Fruit fly (Drosophila melanogaster) whole organism, embryonic: ENCODE measurements around the gene Ir68b.

Experiments used
- Bgb ChIP-seq: fragments of 200-800 bp; sonication (Bioruptor generic); IDR thresholded peaks from 2 replicates; pipeline ENCODE4 v1.3.6; 2022; ENCODE audit warnings: missing biosample characterization, missing genetic modification characterization; ENCODE audit not compliant: partially characterized antibody
- CG10209 ChIP-seq: fragments of 200-800 bp; sonication (Bioruptor generic); optimal IDR thresholded peaks from 3 replicates; lab custom pipeline; 2017; ENCODE audit warnings: missing biosample characterization, mild to moderate bottlenecking, missing genetic modification characterization, missing genetic modification reagents
- CG11247 ChIP-seq: fragments of 200-800 bp; sonication (Bioruptor generic); IDR thresholded peaks from 2 replicates; pipeline ENCODE4 v1.3.6; 2022; ENCODE audit warnings: missing biosample characterization, missing genetic modification characterization
- CG12942 ChIP-seq: fragments of 200-800 bp; sonication (Bioruptor generic); optimal IDR thresholded peaks from 3 replicates; lab custom pipeline; 2016; ENCODE audit warnings: missing biosample characterization, missing genetic modification characterization
- CG13123 ChIP-seq: fragments of 200-800 bp; sonication (Bioruptor generic); optimal IDR thresholded peaks from 2 replicates; lab custom pipeline; 2016; ENCODE audit warnings: missing biosample characterization, missing genetic modification characterization
- CG14710 ChIP-seq: fragments of 200-800 bp; sonication (Bioruptor generic); optimal IDR thresholded peaks from 3 replicates; lab custom pipeline; 2019; ENCODE audit warnings: missing biosample characterization, mild to moderate bottlenecking, missing genetic modification characterization, moderate library complexity
- CG16813 ChIP-seq: fragments of 200-800 bp; sonication (Bioruptor generic); IDR thresholded peaks from 3 replicates; pipeline ENCODE4 v1.3.6; 2022; ENCODE audit warnings: missing biosample characterization, missing genetic modification characterization; ENCODE audit not compliant: partially characterized antibody
- CG30403 ChIP-seq: fragments of 200-800 bp; sonication (Bioruptor generic); optimal IDR thresholded peaks from 3 replicates; lab custom pipeline; 2016; ENCODE audit warnings: missing biosample characterization, missing genetic modification characterization
- CG4730 ChIP-seq: fragments of 200-800 bp; sonication (Bioruptor generic); IDR thresholded peaks from 2 replicates; pipeline ENCODE4 v1.3.6; 2022; ENCODE audit warnings: missing biosample characterization, missing genetic modification characterization
- CG7357 ChIP-seq: fragments of 200-800 bp; sonication (Bioruptor generic); IDR thresholded peaks from 3 replicates; pipeline ENCODE4 v1.3.6; 2022; ENCODE audit warnings: missing biosample characterization, missing genetic modification characterization
- CG7556 ChIP-seq: fragments of 200-800 bp; sonication (Bioruptor generic); optimal IDR thresholded peaks from 2 replicates; lab custom pipeline; 2017; ENCODE audit warnings: missing biosample characterization, mild to moderate bottlenecking, missing genetic modification characterization
- Dp ChIP-seq: fragments of 200-800 bp; sonication (Bioruptor generic); optimal IDR thresholded peaks from 2 replicates; lab custom pipeline; 2018; ENCODE audit warnings: missing biosample characterization, mild to moderate bottlenecking, missing genetic modification characterization, moderate library complexity
- E2f2 ChIP-seq: fragments of 200-800 bp; sonication (Bioruptor generic); IDR thresholded peaks from 2 replicates; pipeline ENCODE4 v1.3.6; 2022; ENCODE audit warnings: missing biosample characterization, missing genetic modification characterization
- Ets97D ChIP-seq: fragments of 200-800 bp; sonication (Bioruptor generic); optimal IDR thresholded peaks from 3 replicates; lab custom pipeline; 2016; ENCODE audit warnings: missing biosample characterization, missing genetic modification characterization
- H15 ChIP-seq: fragments of 200-800 bp; sonication (Bioruptor generic); IDR thresholded peaks from 3 replicates; pipeline ENCODE4 v1.3.6; 2022; ENCODE audit warnings: missing biosample characterization, missing genetic modification characterization
- HLH4C ChIP-seq: fragments of 200-800 bp; sonication (Bioruptor generic); IDR thresholded peaks from 3 replicates; pipeline ENCODE4 v1.3.6; 2022; ENCODE audit warnings: missing biosample characterization, missing genetic modification characterization; ENCODE audit not compliant: partially characterized antibody
- Hmx ChIP-seq: fragments of 200-800 bp; sonication (Bioruptor generic); optimal IDR thresholded peaks from 2 replicates; lab custom pipeline; 2016; ENCODE audit warnings: missing biosample characterization, missing genetic modification characterization
- MBD-R2 ChIP-seq: fragments of 200-800 bp; sonication (Bioruptor generic); IDR thresholded peaks from 2 replicates; pipeline ENCODE4 v1.3.6; 2022; ENCODE audit warnings: missing biosample characterization, missing genetic modification characterization
- NfI ChIP-seq: fragments of 200-800 bp; sonication (Bioruptor generic); optimal IDR thresholded peaks from 3 replicates; lab custom pipeline; 2018; ENCODE audit warnings: missing biosample characterization, mild to moderate bottlenecking, missing genetic modification characterization, moderate library complexity
- Scr ChIP-seq: fragments of 200-800 bp; sonication (Bioruptor generic); IDR thresholded peaks from 2 replicates; pipeline ENCODE4 v1.3.6; 2022; ENCODE audit warnings: missing biosample characterization, missing genetic modification characterization; ENCODE audit not compliant: partially characterized antibody
- Sin3A ChIP-seq: fragments of >200 bp; optimal IDR thresholded peaks from 2 replicates; lab custom pipeline; 2018
- Tbp ChIP-seq: fragments of >200 bp; optimal IDR thresholded peaks from 2 replicates; lab custom pipeline; 2018; ENCODE audit warnings: missing biosample characterization, missing genetic modification characterization
- YL-1 ChIP-seq: fragments of 200-800 bp; sonication (Bioruptor generic); optimal IDR thresholded peaks from 3 replicates; lab custom pipeline; 2017; ENCODE audit warnings: missing biosample characterization, mild to moderate bottlenecking, missing genetic modification characterization
- ab ChIP-seq: fragments of 200-800 bp; sonication (Bioruptor generic); optimal IDR thresholded peaks from 2 replicates; lab custom pipeline; 2016; ENCODE audit warnings: missing biosample characterization, missing genetic modification characterization
- ac ChIP-seq: fragments of 200-800 bp; sonication (Bioruptor generic); optimal IDR thresholded peaks from 3 replicates; lab custom pipeline; 2017; ENCODE audit warnings: missing biosample characterization, mild to moderate bottlenecking, missing genetic modification characterization
- amos ChIP-seq: fragments of 200-800 bp; sonication (Bioruptor generic); IDR thresholded peaks from 2 replicates; pipeline ENCODE4 v1.3.6; 2022; ENCODE audit warnings: missing biosample characterization, missing genetic modification characterization; ENCODE audit not compliant: partially characterized antibody
- ato ChIP-seq: fragments of 200-800 bp; sonication (Bioruptor generic); IDR thresholded peaks from 2 replicates; pipeline ENCODE4 v1.3.6; 2022; ENCODE audit warnings: missing biosample characterization, missing genetic modification characterization; ENCODE audit not compliant: partially characterized antibody
- bbx ChIP-seq: fragments of 200-800 bp; sonication (Bioruptor generic); IDR thresholded peaks from 2 replicates; pipeline ENCODE4 v1.3.6; 2022; ENCODE audit warnings: missing biosample characterization, missing genetic modification characterization; ENCODE audit not compliant: partially characterized antibody
- chinmo ChIP-seq: fragments of 200-800 bp; sonication (Bioruptor generic); IDR thresholded peaks from 4 replicates; pipeline ENCODE4 v1.3.6; 2022; ENCODE audit warnings: missing biosample characterization, missing genetic modification characterization; ENCODE audit not compliant: partially characterized antibody
- chn ChIP-seq: fragments of 200-800 bp; sonication (Bioruptor generic); optimal IDR thresholded peaks from 2 replicates; lab custom pipeline; 2016; ENCODE audit warnings: missing biosample characterization, missing genetic modification characterization
- da ChIP-seq: fragments of 200-800 bp; sonication (Bioruptor generic); optimal IDR thresholded peaks from 2 replicates; lab custom pipeline; 2016; ENCODE audit warnings: missing biosample characterization, missing genetic modification characterization
- ftz-f1 ChIP-seq: fragments of 200-800 bp; sonication (Bioruptor generic); optimal IDR thresholded peaks from 2 replicates; lab custom pipeline; 2016; ENCODE audit warnings: missing biosample characterization, missing genetic modification characterization
- hbn ChIP-seq: fragments of 200-800 bp; sonication (Bioruptor generic); IDR thresholded peaks from 2 replicates; pipeline ENCODE4 v1.3.6; 2022; ENCODE audit warnings: missing biosample characterization, missing genetic modification characterization; ENCODE audit not compliant: partially characterized antibody
- inv ChIP-seq: fragments of 200-800 bp; sonication (Bioruptor generic); IDR thresholded peaks from 2 replicates; pipeline ENCODE4 v1.3.6; 2022; ENCODE audit warnings: missing biosample characterization, missing genetic modification characterization; ENCODE audit not compliant: partially characterized antibody
- knrl ChIP-seq: fragments of 200-800 bp; sonication (Bioruptor generic); IDR thresholded peaks from 3 replicates; pipeline ENCODE4 v1.3.6; 2022; ENCODE audit warnings: missing biosample characterization, missing genetic modification characterization; ENCODE audit not compliant: partially characterized antibody
- nau ChIP-seq: fragments of 200-800 bp; sonication (Bioruptor generic); optimal IDR thresholded peaks from 3 replicates; lab custom pipeline; 2017; ENCODE audit warnings: missing biosample characterization, mild to moderate bottlenecking, missing genetic modification characterization, missing genetic modification reagents
- oc ChIP-seq: fragments of 200-800 bp; sonication (Bioruptor generic); optimal IDR thresholded peaks from 2 replicates; lab custom pipeline; 2018; ENCODE audit warnings: missing biosample characterization, mild to moderate bottlenecking, missing genetic modification characterization, moderate library complexity
- pan ChIP-seq, 4 experiments: fragments of >200 bp in 3 of 4; fragments of 200-800 bp in 1 of 4; sonication (Bioruptor generic) in 1 of 4; optimal IDR thresholded peaks in 3 of 4; IDR thresholded peaks in 1 of 4; 2 replicates each; pipeline versions ENCODE4 v1.3.6 to Lab custom; 2017 to 2022; ENCODE audit warnings: missing biosample characterization in 2 of 4, missing genetic modification characterization in 2 of 4, mixed read lengths in 1 of 4
- phol ChIP-seq: fragments of 200-800 bp; sonication (Bioruptor generic); optimal IDR thresholded peaks from 3 replicates; lab custom pipeline; 2018; ENCODE audit warnings: missing biosample characterization, mild to moderate bottlenecking, missing genetic modification characterization, moderate library complexity
- pzg ChIP-seq: fragments of 200-800 bp; sonication (Bioruptor generic); optimal IDR thresholded peaks from 3 replicates; lab custom pipeline; 2018; ENCODE audit warnings: missing biosample characterization, mild to moderate bottlenecking, missing genetic modification characterization, moderate library complexity
- sqz ChIP-seq: fragments of 200-800 bp; sonication (Bioruptor generic); optimal IDR thresholded peaks from 3 replicates; lab custom pipeline; 2018; ENCODE audit warnings: missing biosample characterization, mild to moderate bottlenecking, missing genetic modification characterization
- stwl ChIP-seq: fragments of 200-800 bp; sonication (Bioruptor generic); optimal IDR thresholded peaks from 3 replicates; lab custom pipeline; 2018; ENCODE audit warnings: missing biosample characterization, mild to moderate bottlenecking, missing genetic modification characterization, moderate library complexity
- tna ChIP-seq: fragments of 200-800 bp; sonication (Bioruptor generic); IDR thresholded peaks from 2 replicates; pipeline ENCODE4 v1.3.6; 2022; ENCODE audit warnings: missing biosample characterization, missing genetic modification characterization; ENCODE audit not compliant: partially characterized antibody
- unc-4 ChIP-seq: fragments of 200-800 bp; sonication (Bioruptor generic); IDR thresholded peaks from 2 replicates; pipeline ENCODE4 v1.3.6; 2022; ENCODE audit warnings: missing biosample characterization, missing genetic modification characterization; ENCODE audit not compliant: partially characterized antibody
- usp ChIP-seq: fragments of >200 bp; optimal IDR thresholded peaks from 2 replicates; lab custom pipeline; 2017; ENCODE audit warnings: missing biosample characterization, missing genetic modification characterization
- vnd ChIP-seq: fragments of 200-800 bp; sonication (Bioruptor generic); IDR thresholded peaks from 3 replicates; pipeline ENCODE4 v1.3.6; 2022; ENCODE audit warnings: missing biosample characterization, missing genetic modification characterization; ENCODE audit not compliant: partially characterized antibody
- z ChIP-seq: fragments of 200-800 bp; sonication (Bioruptor generic); IDR thresholded peaks from 3 replicates; pipeline ENCODE4 v1.3.6; 2022; ENCODE audit warnings: missing biosample characterization, missing genetic modification characterization
- zen2 ChIP-seq: fragments of 200-800 bp; sonication (Bioruptor generic); IDR thresholded peaks from 3 replicates; pipeline ENCODE4 v1.3.6; 2022; ENCODE audit warnings: missing biosample characterization, missing genetic modification characterization; ENCODE audit not compliant: partially characterized antibody

The Ir68b gene

dm6 chr3L:12119875-12120485 is 7.2 kb downstream of the Ir68b start, which contains the start of gene CG11560 (continued):
- TF ChIP-seq CG7357 (GFP tag; lab: Robert Waterston, UW) (0 out of 3 replicates have a peak, but pooled peaks have one; percentile 36), unc-4 (GFP tag; lab: Robert Waterston, UW) (peak; percentile 73), ac (GFP tag; lab: Kevin White, UChicago) (no peak), CG14710 (tag; lab: Kevin White, UChicago) (peak; percentile 19), usp (GFP tag; lab: Kevin White, UChicago) (no peak), vnd (GFP tag; lab: Robert Waterston, UW) (peak; percentile 69), amos (GFP tag; lab: Robert Waterston, UW) (peak; percentile 76), pan (optimal IDR thresholded peaks at IDR 0.05; lab: Kevin White, UChicago) (no peak), pan (GFP tag; optimal IDR thresholded peaks at IDR 0.05 in 1 of 2, IDR thresholded peaks at IDR 0.05 in 1 of 2) (no peak), CG30403 (no peak), NfI (GFP tag; lab: Kevin White, UChicago) (no peak), CG16813 (peak; percentile 62; the same call in 2 of the 3 replicates), knrl (peak; percentile 42; the same call in 2 of the 3 replicates), oc (tag; lab: Kevin White, UChicago) (no peak), pzg (GFP tag; lab: Kevin White, UChicago) (peak; percentile 56), zen2 (peak; percentile 28; the same call in 1 of the 3 replicates), CG12942 (GFP tag; lab: Kevin White, UChicago) (no peak), bbx (peak; percentile 66), CG10209 (no peak), z (GFP tag; lab: Robert Waterston, UW) (no peak), ab (no peak), CG13123 (no peak), Dp (peak; percentile 68), hbn (GFP tag; lab: Robert Waterston, UW) (peak; percentile 71), MBD-R2 (GFP tag; lab: Robert Waterston, UW) (peak; percentile 79), CG11247 (GFP tag; lab: Robert Waterston, UW) (no peak), stwl (tag; lab: Kevin White, UChicago) (peak; percentile 82), inv (GFP tag; lab: Robert Waterston, UW) (peak; percentile 50; the same call in 1 of the 2 replicates), chinmo (GFP tag; lab: Robert Waterston, UW) (0 out of 4 replicates have a peak, but pooled peaks have one; percentile 29), CG7556 (GFP tag; lab: Kevin White, UChicago) (no peak), Ets97D (peak; percentile 19), E2f2 (GFP tag; lab: Robert Waterston, UW) (peak; percentile 75), H15 (no peak), CG4730 (GFP tag; lab: Robert Waterston, UW) (no peak), Scr (GFP tag; lab: Robert Waterston, UW) (peak; percentile 73), ato (GFP tag; lab: Robert Waterston, UW) (peak; percentile 26), YL-1 (GFP tag; lab: Kevin White, UChicago) (peak; percentile 48), sqz (peak; percentile 60), nau (GFP tag; lab: Kevin White, UChicago) (no peak), Sin3A (no peak), Tbp (GFP tag; lab: Kevin White, UChicago) (no peak), tna (GFP tag; lab: Robert Waterston, UW) (0 out of 2 replicates have a peak, but pooled peaks have one; percentile 25), phol (tag; lab: Kevin White, UChicago) (peak; percentile 43), ftz-f1 (GFP tag; lab: Kevin White, UChicago) (no peak), Bgb (GFP tag; lab: Robert Waterston, UW) (peak; percentile 67), da (GFP tag; lab: Kevin White, UChicago) (no peak), chn (GFP tag; lab: Kevin White, UChicago) (no peak), HLH4C (GFP tag; lab: Robert Waterston, UW) (peak; percentile 78), Hmx (no peak)
